Worm (Caenorhabditis elegans) whole organism, L2 larva: ENCODE results near the gene nstp-1.
A peak's percentile ranks its signal among the peaks of the same experiment; 100 is the strongest.

ENCODE experiments used
- C34F6.9 ChIP-seq: fragments of 150-350 bp; optimal IDR thresholded peaks from 2 replicates; lab custom pipeline; 2014; ENCODE audit warnings: missing biosample characterization, missing genetic modification characterization
- Y55F3AM.14 ChIP-seq: fragments of 200-800 bp; sonication (Bioruptor generic); optimal IDR thresholded peaks from 2 replicates; lab custom pipeline; 2018; ENCODE audit warnings: mild to moderate bottlenecking, missing genetic modification characterization, missing compliant biosample characterization
- ZK546.5 ChIP-seq: sonication (generic microtip); optimal IDR thresholded peaks from 2 replicates; lab custom pipeline; 2017; ENCODE audit warnings: missing biosample characterization, missing genetic modification characterization
- aly-2 ChIP-seq: fragments of 150-350 bp; optimal IDR thresholded peaks from 2 replicates; lab custom pipeline; 2014; ENCODE audit warnings: missing biosample characterization, missing genetic modification characterization
- ama-1 ChIP-seq: fragments of 150-350 bp; optimal IDR thresholded peaks from 2 replicates; lab custom pipeline; 2018; ENCODE audit warnings: inconsistent platforms
- blmp-1 ChIP-seq: sonication (generic microtip); optimal IDR thresholded peaks from 2 replicates; lab custom pipeline; 2017; ENCODE audit warnings: missing genetic modification characterization, mild to moderate bottlenecking, missing compliant biosample characterization, antibody characterized with exemption, moderate library complexity; ENCODE audit not compliant: insufficient read depth
- ceh-82 ChIP-seq: fragments of 150-350 bp; optimal IDR thresholded peaks from 2 replicates; lab custom pipeline; 2014; ENCODE audit warnings: missing biosample characterization, missing genetic modification characterization
- crh-2 ChIP-seq: sonication (generic microtip); optimal IDR thresholded peaks from 2 replicates; lab custom pipeline; 2017; ENCODE audit warnings: missing biosample characterization, missing genetic modification characterization
- dmd-4 ChIP-seq: sonication (generic microtip); optimal IDR thresholded peaks from 2 replicates; lab custom pipeline; 2017; ENCODE audit warnings: missing biosample characterization, missing genetic modification characterization
- elt-1 ChIP-seq: fragments of 150-350 bp; optimal IDR thresholded peaks from 2 replicates; lab custom pipeline; 2014; ENCODE audit warnings: missing biosample characterization, missing genetic modification characterization
- elt-3 ChIP-seq: sonication (generic microtip); optimal IDR thresholded peaks from 2 replicates; lab custom pipeline; 2017; ENCODE audit warnings: missing biosample characterization, missing genetic modification characterization
- fos-1 ChIP-seq: fragments of 150-350 bp; optimal IDR thresholded peaks from 2 replicates; lab custom pipeline; 2014; ENCODE audit warnings: missing biosample characterization, missing genetic modification characterization
- lin-11 ChIP-seq: fragments of 150-350 bp; sonication (generic microtip); optimal IDR thresholded peaks from 2 replicates; lab custom pipeline; 2014; ENCODE audit warnings: missing biosample characterization, missing genetic modification characterization, inconsistent platforms, mixed read lengths
- lin-13 ChIP-seq: fragments of 150-350 bp; optimal IDR thresholded peaks from 2 replicates; lab custom pipeline; 2014; ENCODE audit warnings: missing biosample characterization, missing genetic modification reagents, missing genetic modification characterization
- lsy-2 ChIP-seq, 2 experiments: fragments of 150-350 bp in 1 of 2; sonication (generic microtip) in 1 of 2; optimal IDR thresholded peaks; 2 replicates each; lab custom pipeline; 2014 to 2017; ENCODE audit warnings: missing biosample characterization in 2 of 2, missing genetic modification characterization in 2 of 2
- mbf-1 ChIP-seq: sonication (generic microtip); optimal IDR thresholded peaks from 2 replicates; lab custom pipeline; 2017; ENCODE audit warnings: missing biosample characterization, missing genetic modification characterization
- nhr-10 ChIP-seq: sonication (generic microtip); optimal IDR thresholded peaks from 2 replicates; lab custom pipeline; 2017; ENCODE audit warnings: missing biosample characterization, missing genetic modification characterization
- nhr-11 ChIP-seq: fragments of 150-350 bp; optimal IDR thresholded peaks from 2 replicates; lab custom pipeline; 2014; ENCODE audit warnings: missing biosample characterization, missing genetic modification characterization
- nhr-12 ChIP-seq: fragments of 150-350 bp; optimal IDR thresholded peaks from 2 replicates; lab custom pipeline; 2014; ENCODE audit warnings: missing biosample characterization, missing genetic modification characterization
- nhr-129 ChIP-seq: fragments of 150-350 bp; optimal IDR thresholded peaks from 2 replicates; lab custom pipeline; 2014; ENCODE audit warnings: missing biosample characterization, missing genetic modification characterization
- nhr-21 ChIP-seq: fragments of 150-350 bp; optimal IDR thresholded peaks from 2 replicates; lab custom pipeline; 2014; ENCODE audit warnings: missing biosample characterization, missing genetic modification characterization
- nhr-23 ChIP-seq: fragments of 150-350 bp; optimal IDR thresholded peaks from 2 replicates; lab custom pipeline; 2014; ENCODE audit warnings: missing biosample characterization, missing genetic modification reagents, missing genetic modification characterization
- nhr-237 ChIP-seq: fragments of 150-350 bp; optimal IDR thresholded peaks from 2 replicates; lab custom pipeline; 2014; ENCODE audit warnings: missing biosample characterization, missing genetic modification characterization
- nhr-6 ChIP-seq: fragments of 150-350 bp; optimal IDR thresholded peaks from 2 replicates; lab custom pipeline; 2014; ENCODE audit warnings: missing biosample characterization, missing genetic modification characterization
- nhr-77 ChIP-seq: fragments of 150-350 bp; optimal IDR thresholded peaks from 2 replicates; lab custom pipeline; 2014; ENCODE audit warnings: missing biosample characterization, missing genetic modification characterization
- peb-1 ChIP-seq: fragments of 150-350 bp; optimal IDR thresholded peaks from 2 replicates; lab custom pipeline; 2014; ENCODE audit warnings: missing biosample characterization, missing genetic modification characterization
- sem-4 ChIP-seq: fragments of 150-350 bp; optimal IDR thresholded peaks from 2 replicates; lab custom pipeline; 2014; ENCODE audit warnings: missing biosample characterization, missing genetic modification reagents, missing genetic modification characterization
- skn-1 ChIP-seq: sonication (generic microtip); optimal IDR thresholded peaks from 2 replicates; lab custom pipeline; 2017; ENCODE audit warnings: missing biosample characterization, missing genetic modification characterization
- snpc-4 ChIP-seq: fragments of 150-350 bp; optimal IDR thresholded peaks from 2 replicates; lab custom pipeline; 2014; ENCODE audit warnings: missing biosample characterization, missing genetic modification characterization
- unc-55 ChIP-seq: fragments of 150-350 bp; sonication (generic microtip); optimal IDR thresholded peaks from 3 replicates; lab custom pipeline; 2014; ENCODE audit warnings: missing biosample characterization, missing genetic modification reagents, missing genetic modification characterization
- zag-1 ChIP-seq: fragments of 150-350 bp; optimal IDR thresholded peaks from 2 replicates; lab custom pipeline; 2014; ENCODE audit warnings: missing biosample characterization, missing genetic modification characterization
- ztf-4 ChIP-seq: fragments of 150-350 bp; optimal IDR thresholded peaks from 2 replicates; lab custom pipeline; 2014; ENCODE audit warnings: missing biosample characterization, missing genetic modification characterization

nstp-1 gene

ce11 chrIV:9010257-9010656 lies 25.6 kb downstream of the nstp-1 start, which contains the start of gene C53D6.11:
TSS of gene C53D6.11 (plus strand) at chrIV:9010584.
- TF ChIP-seq fos-1 (tag; lab: Kevin White, UChicago) (peak; percentile 71), nhr-11 (no peak), aly-2 (tag; lab: Kevin White, UChicago) (no peak), sem-4 (tag; lab: Kevin White, UChicago) (no peak), ceh-82 (no peak), unc-55 (GFP tag; lab: Kevin White, UChicago) (no peak), crh-2 (peak; percentile 59), nhr-77 (tag; lab: Kevin White, UChicago) (no peak)

ce11 chrIV:9016477-9016876 lies 31.8 kb downstream of the nstp-1 start, which contains the start of gene acc-2:
TSS of gene acc-2 (plus strand) at chrIV:9016777.
- TF ChIP-seq aly-2 (tag; lab: Kevin White, UChicago) (no peak), lin-13 (no peak), zag-1 (no peak), nhr-10 (tag; lab: Kevin White, UChicago) (no peak), dmd-4 (tag; lab: Kevin White, UChicago) (no peak), ama-1 (lab: Kevin White, UChicago) (no peak), blmp-1 (tag; lab: Kevin White, UChicago) (no peak), nhr-77 (tag; lab: Kevin White, UChicago) (no peak), nhr-129 (tag; lab: Kevin White, UChicago) (no peak), nhr-6 (tag; lab: Kevin White, UChicago) (no peak), C34F6.9 (tag; lab: Kevin White, UChicago) (no peak), ztf-4 (tag; lab: Kevin White, UChicago) (no peak), crh-2 (no peak), snpc-4 (no peak), lsy-2 (tag; optimal IDR thresholded peaks at IDR 0.05; lab: Kevin White, UChicago) (no peak)

DNA sequence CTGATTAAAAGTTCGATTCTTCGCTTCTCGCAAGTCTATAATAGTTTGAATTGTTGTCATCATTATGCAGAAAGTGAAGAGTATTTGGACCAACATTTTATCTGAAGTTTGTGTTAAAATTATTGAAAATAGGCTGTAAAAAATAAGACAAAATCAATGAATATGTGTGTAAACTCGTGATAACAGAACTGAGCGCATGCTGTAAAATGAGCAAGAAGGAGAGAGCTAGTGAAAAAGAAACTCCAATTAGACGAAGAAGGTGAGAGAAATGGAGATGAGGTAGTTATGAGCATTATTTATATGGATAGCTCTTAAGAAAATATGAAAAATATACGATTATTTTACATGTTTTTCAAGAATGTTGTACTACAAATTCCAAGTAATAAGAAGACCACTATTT lies 36.2 kb downstream of the nstp-1 start, which contains the start of gene C53D6.4:
Gene C53D6.4 (minus strand): TSS at position 101 of the 400 bp plus-strand sequence.
- TF ChIP-seq nhr-77 (tag; lab: Kevin White, UChicago) = no peak
- no peak for TF ChIP-seq elt-1 (tag; lab: Kevin White, UChicago)
- TF ChIP-seq nhr-237 = no peak
- no peak for TF ChIP-seq elt-3 (tag; lab: Kevin White, UChicago)
- TF ChIP-seq aly-2 (tag; lab: Kevin White, UChicago) = no peak
- no peak for TF ChIP-seq ZK546.5
- no peak for TF ChIP-seq unc-55 (GFP tag; lab: Kevin White, UChicago)
- no peak for TF ChIP-seq nhr-12 (tag; lab: Kevin White, UChicago)
- TF ChIP-seq snpc-4 = no peak
- no peak for TF ChIP-seq ztf-4 (tag; lab: Kevin White, UChicago)
- no peak for TF ChIP-seq Y55F3AM.14 (GFP tag; lab: Kevin White, UChicago)
- no peak for TF ChIP-seq lsy-2 (tag; optimal IDR thresholded peaks at IDR 0.05; lab: Kevin White, UChicago)
- no peak for TF ChIP-seq peb-1
- TF ChIP-seq lin-11 (tag; lab: Kevin White, UChicago) = no peak
- TF ChIP-seq dmd-4 (tag; lab: Kevin White, UChicago) = no peak
- TF ChIP-seq mbf-1 (tag; lab: Kevin White, UChicago) = no peak
- TF ChIP-seq nhr-129 (tag; lab: Kevin White, UChicago) = no peak
- TF ChIP-seq skn-1 = no peak

DNA sequence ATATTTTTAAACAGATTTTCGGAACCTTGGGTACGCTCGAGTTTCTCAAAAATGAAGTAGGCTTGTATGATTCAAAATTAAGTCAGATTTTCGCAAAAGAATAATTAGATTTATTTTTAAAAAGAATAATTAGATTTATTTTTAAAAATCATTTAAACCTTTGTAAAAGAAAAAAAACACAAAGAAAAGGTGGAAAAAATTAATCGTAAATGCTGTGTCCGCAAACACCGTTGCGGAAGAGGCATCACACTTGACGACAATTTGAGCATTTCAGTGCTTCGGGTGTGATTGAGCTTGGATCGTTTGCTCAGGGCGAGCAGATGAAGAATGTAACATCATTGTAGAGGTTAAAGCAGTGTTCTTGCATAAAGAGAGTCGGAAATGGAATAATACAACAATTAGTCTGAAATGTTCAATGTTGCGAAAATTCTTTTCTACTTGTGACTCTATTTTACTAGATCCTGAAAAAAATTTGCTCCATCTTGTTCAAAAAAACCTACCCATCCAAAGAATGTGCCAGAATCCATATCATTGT lies 36.6 kb downstream of the nstp-1 start:
- TF ChIP-seq dmd-4 (tag; lab: Kevin White, UChicago) (no peak), C34F6.9 (tag; lab: Kevin White, UChicago) (peak; percentile 34)

DNA sequence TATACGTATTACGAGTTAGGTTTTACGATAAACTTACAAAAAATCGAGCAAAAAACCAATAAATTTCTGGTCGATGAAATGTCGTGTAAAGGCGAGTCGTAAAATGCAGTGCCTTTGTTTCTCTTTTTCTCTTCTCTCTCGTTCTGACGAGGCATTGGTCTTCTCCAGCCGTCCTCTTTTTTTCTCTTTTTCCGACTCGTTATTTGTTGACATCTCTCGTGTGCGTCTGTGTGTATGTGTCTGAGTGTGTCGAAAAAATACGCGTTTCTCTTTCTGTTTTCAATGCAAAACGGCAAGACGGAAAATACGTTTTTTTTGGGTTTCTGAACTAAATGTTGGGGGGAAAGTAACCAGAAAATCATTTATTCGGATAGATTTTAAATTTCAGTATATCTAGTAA lies 47.9 kb downstream of the nstp-1 start, which contains the start of gene C53D6.6:
Gene C53D6.6 (minus strand): TSS at position 118 of the 400 bp plus-strand sequence.
- TF ChIP-seq C34F6.9 (tag; lab: Kevin White, UChicago) = peak; percentile 43
- TF ChIP-seq nhr-77 (tag; lab: Kevin White, UChicago) = no peak
- TF ChIP-seq nhr-23 (tag; lab: Kevin White, UChicago) = no peak
- no peak for TF ChIP-seq elt-1 (tag; lab: Kevin White, UChicago)
- no peak for TF ChIP-seq nhr-21
- peak; percentile 66 for TF ChIP-seq nhr-129 (tag; lab: Kevin White, UChicago)
- TF ChIP-seq fos-1 (tag; lab: Kevin White, UChicago) = peak; percentile 45
